Fruit fly (Drosophila melanogaster) whole organism, prepupa: ENCODE data around the gene CG12480.

Experiments used
- Blimp-1 ChIP-seq: fragments of 200-800 bp; sonication (Bioruptor generic); optimal IDR thresholded peaks from 3 replicates; lab custom pipeline; 2017; ENCODE audit warnings: missing biosample characterization, missing genetic modification characterization, mild to moderate bottlenecking, moderate library complexity, missing genetic modification reagents
- CG10631 ChIP-seq: fragments of 200-800 bp; sonication (Bioruptor generic); optimal IDR thresholded peaks from 2 replicates; lab custom pipeline; 2016; ENCODE audit warnings: missing biosample characterization, missing genetic modification characterization
- CG11294 ChIP-seq: fragments of 200-800 bp; sonication (Bioruptor generic); IDR thresholded peaks from 2 replicates; pipeline ENCODE4 v1.3.6; 2022; ENCODE audit warnings: missing biosample characterization, missing genetic modification characterization
- CG11762 ChIP-seq: fragments of 200-800 bp; sonication (Bioruptor generic); optimal IDR thresholded peaks from 3 replicates; lab custom pipeline; 2016; ENCODE audit warnings: missing biosample characterization, missing genetic modification characterization; ENCODE audit not compliant: insufficient read depth
- CG11902 ChIP-seq: fragments of 200-800 bp; sonication (Bioruptor generic); optimal IDR thresholded peaks from 3 replicates; lab custom pipeline; 2016; ENCODE audit warnings: missing biosample characterization, missing genetic modification characterization
- CG15336 ChIP-seq: fragments of 200-800 bp; sonication (Bioruptor generic); IDR thresholded peaks from 2 replicates; pipeline ENCODE4 v1.3.6; 2022; ENCODE audit warnings: missing biosample characterization, missing genetic modification characterization
- CG1621 ChIP-seq: fragments of 200-800 bp; sonication (Bioruptor generic); optimal IDR thresholded peaks from 3 replicates; lab custom pipeline; 2018; ENCODE audit warnings: missing biosample characterization, mild to moderate bottlenecking, missing genetic modification characterization
- CG3032 ChIP-seq: fragments of 200-800 bp; optimal IDR thresholded peaks from 2 replicates; lab custom pipeline; 2019; ENCODE audit warnings: missing biosample characterization, mild to moderate bottlenecking, missing genetic modification characterization, moderate library complexity
- CG32006 ChIP-seq: fragments of 200-800 bp; sonication (Bioruptor generic); optimal IDR thresholded peaks from 3 replicates; lab custom pipeline; 2017; ENCODE audit warnings: missing biosample characterization, mild to moderate bottlenecking, missing genetic modification characterization
- CG34406 ChIP-seq: fragments of 200-800 bp; sonication (Bioruptor generic); optimal IDR thresholded peaks from 3 replicates; lab custom pipeline; 2016; ENCODE audit warnings: missing biosample characterization, missing genetic modification characterization
- CG3919 ChIP-seq: fragments of 200-800 bp; sonication (Bioruptor generic); optimal IDR thresholded peaks from 3 replicates; lab custom pipeline; 2016; ENCODE audit warnings: missing biosample characterization, missing genetic modification characterization
- CG4318 ChIP-seq: fragments of 200-800 bp; sonication (Bioruptor generic); optimal IDR thresholded peaks from 3 replicates; lab custom pipeline; 2017; ENCODE audit warnings: missing biosample characterization, mild to moderate bottlenecking, missing genetic modification characterization
- CG6276 ChIP-seq: fragments of 200-800 bp; sonication (Bioruptor generic); optimal IDR thresholded peaks from 2 replicates; lab custom pipeline; 2017; ENCODE audit warnings: missing biosample characterization, mild to moderate bottlenecking, missing genetic modification characterization
- CG6792 ChIP-seq: fragments of 200-800 bp; sonication (Bioruptor generic); optimal IDR thresholded peaks from 3 replicates; lab custom pipeline; 2016; ENCODE audit warnings: missing biosample characterization, missing genetic modification characterization
- CG6808 ChIP-seq: fragments of 200-800 bp; sonication (Bioruptor generic); optimal IDR thresholded peaks from 3 replicates; lab custom pipeline; 2017; ENCODE audit warnings: missing biosample characterization, missing genetic modification characterization, mild to moderate bottlenecking, moderate library complexity, missing genetic modification reagents
- CG8119 ChIP-seq: fragments of 200-800 bp; sonication (Bioruptor generic); IDR thresholded peaks from 3 replicates; pipeline ENCODE4 v1.3.6; 2022; ENCODE audit warnings: missing biosample characterization, missing genetic modification characterization
- CG8319 ChIP-seq: fragments of 200-800 bp; sonication (Bioruptor generic); optimal IDR thresholded peaks from 3 replicates; lab custom pipeline; 2016; ENCODE audit warnings: missing biosample characterization, missing genetic modification characterization
- Eip75B ChIP-seq: fragments of 200-800 bp; sonication (Bioruptor generic); optimal IDR thresholded peaks from 3 replicates; lab custom pipeline; 2016; ENCODE audit warnings: missing biosample characterization, missing genetic modification characterization
- Eip78C ChIP-seq: fragments of 200-800 bp; sonication (Bioruptor generic); peaks from one replicate; lab custom pipeline; 2016; ENCODE audit warnings: missing biosample characterization, missing genetic modification characterization
- Eip93F ChIP-seq: fragments of 200-800 bp; sonication (Bioruptor generic); optimal IDR thresholded peaks from 2 replicates; lab custom pipeline; 2016; ENCODE audit warnings: missing biosample characterization, mild to moderate bottlenecking, missing genetic modification characterization
- Ets21C ChIP-seq: fragments of 200-800 bp; sonication (Bioruptor generic); optimal IDR thresholded peaks from 3 replicates; lab custom pipeline; 2016; ENCODE audit warnings: missing biosample characterization, missing genetic modification characterization
- Hr38 ChIP-seq: sonication (Bioruptor generic); optimal IDR thresholded peaks from 2 replicates; lab custom pipeline; 2016; ENCODE audit warnings: missing biosample characterization, missing genetic modification characterization
- Hr39 ChIP-seq: fragments of 200-800 bp; sonication (Bioruptor generic); optimal IDR thresholded peaks from 2 replicates; lab custom pipeline; 2016; ENCODE audit warnings: missing biosample characterization, missing genetic modification characterization
- Hr4 ChIP-seq: fragments of 200-800 bp; sonication (Bioruptor generic); optimal IDR thresholded peaks from 3 replicates; lab custom pipeline; 2016; ENCODE audit warnings: missing biosample characterization, missing genetic modification characterization
- Lpt ChIP-seq: fragments of 200-800 bp; sonication (Bioruptor generic); optimal IDR thresholded peaks from 3 replicates; lab custom pipeline; 2016; ENCODE audit warnings: missing biosample characterization, missing genetic modification characterization
- Met ChIP-seq: fragments of 200-800 bp; sonication (Bioruptor generic); optimal IDR thresholded peaks from 3 replicates; lab custom pipeline; 2016; ENCODE audit warnings: missing biosample characterization, missing genetic modification characterization
- OdsH ChIP-seq: fragments of 200-800 bp; sonication (Bioruptor generic); optimal IDR thresholded peaks from 3 replicates; lab custom pipeline; 2016; ENCODE audit warnings: missing biosample characterization, missing genetic modification characterization
- Sox102F ChIP-seq: fragments of 200-800 bp; sonication (Bioruptor generic); optimal IDR thresholded peaks from 2 replicates; lab custom pipeline; 2016; ENCODE audit warnings: missing biosample characterization, mild to moderate bottlenecking, missing genetic modification characterization
- Sox14 ChIP-seq: fragments of 200-800 bp; sonication (Bioruptor generic); optimal IDR thresholded peaks from 3 replicates; lab custom pipeline; 2016; ENCODE audit warnings: missing biosample characterization, missing genetic modification characterization
- Sox15 ChIP-seq: fragments of 200-800 bp; sonication (Bioruptor generic); optimal IDR thresholded peaks from 3 replicates; lab custom pipeline; 2016; ENCODE audit warnings: missing biosample characterization, missing genetic modification characterization
- achi ChIP-seq: fragments of 200-800 bp; sonication (Bioruptor generic); optimal IDR thresholded peaks from 3 replicates; lab custom pipeline; 2016; ENCODE audit warnings: missing biosample characterization, missing genetic modification characterization
- acj6 ChIP-seq: fragments of 200-800 bp; sonication (Bioruptor generic); optimal IDR thresholded peaks from 3 replicates; lab custom pipeline; 2016; ENCODE audit warnings: missing biosample characterization, missing genetic modification characterization
- cyc ChIP-seq: fragments of 200-800 bp; sonication (Bioruptor generic); optimal IDR thresholded peaks from 3 replicates; lab custom pipeline; 2016; ENCODE audit warnings: missing biosample characterization, missing genetic modification characterization
- dac ChIP-seq: fragments of 200-800 bp; sonication (Bioruptor generic); optimal IDR thresholded peaks from 2 replicates; lab custom pipeline; 2017; ENCODE audit warnings: missing biosample characterization, mild to moderate bottlenecking, missing genetic modification characterization
- dsx ChIP-seq: fragments of 200-800 bp; optimal IDR thresholded peaks from 3 replicates; lab custom pipeline; 2019; ENCODE audit warnings: missing biosample characterization, mild to moderate bottlenecking, missing genetic modification characterization, moderate library complexity; ENCODE audit not compliant: poor library complexity, severe bottlenecking
- eg ChIP-seq: fragments of 200-800 bp; sonication (Bioruptor generic); IDR thresholded peaks from 3 replicates; pipeline ENCODE4 v1.3.6; 2022; ENCODE audit warnings: missing biosample characterization, missing genetic modification characterization
- fd59A ChIP-seq: fragments of 200-800 bp; sonication (Bioruptor generic); optimal IDR thresholded peaks from 2 replicates; lab custom pipeline; 2017; ENCODE audit warnings: missing biosample characterization, mild to moderate bottlenecking, missing genetic modification characterization, missing genetic modification reagents
- fd85E ChIP-seq: fragments of 200-800 bp; sonication (Bioruptor generic); optimal IDR thresholded peaks from 3 replicates; lab custom pipeline; 2016; ENCODE audit warnings: missing biosample characterization, missing genetic modification characterization
- fkh ChIP-seq: fragments of 200-800 bp; sonication (Bioruptor generic); optimal IDR thresholded peaks from 3 replicates; lab custom pipeline; 2017; ENCODE audit warnings: missing biosample characterization, mild to moderate bottlenecking, missing genetic modification characterization, moderate library complexity
- lz ChIP-seq: fragments of 200-800 bp; sonication (Bioruptor generic); optimal IDR thresholded peaks from 3 replicates; lab custom pipeline; 2016; ENCODE audit warnings: missing biosample characterization, missing genetic modification characterization
- net ChIP-seq: fragments of 200-800 bp; sonication (Bioruptor generic); optimal IDR thresholded peaks from 3 replicates; lab custom pipeline; 2016; ENCODE audit warnings: missing biosample characterization, missing genetic modification characterization
- pdm3 ChIP-seq: fragments of 200-800 bp; sonication (Bioruptor generic); optimal IDR thresholded peaks from 3 replicates; lab custom pipeline; 2016; ENCODE audit warnings: missing biosample characterization, missing genetic modification characterization
- salr ChIP-seq, 2 experiments: fragments of 200-800 bp; sonication (Bioruptor generic); optimal IDR thresholded peaks; 3 replicates each; lab custom pipeline; 2016 to 2018; ENCODE audit warnings: missing biosample characterization in 2 of 2, missing genetic modification characterization in 2 of 2, mild to moderate bottlenecking in 1 of 2
- svp ChIP-seq: fragments of 200-800 bp; sonication (Bioruptor generic); peaks from one replicate; lab custom pipeline; 2016; ENCODE audit warnings: missing biosample characterization, missing genetic modification characterization

Gene CG12480

DNA sequence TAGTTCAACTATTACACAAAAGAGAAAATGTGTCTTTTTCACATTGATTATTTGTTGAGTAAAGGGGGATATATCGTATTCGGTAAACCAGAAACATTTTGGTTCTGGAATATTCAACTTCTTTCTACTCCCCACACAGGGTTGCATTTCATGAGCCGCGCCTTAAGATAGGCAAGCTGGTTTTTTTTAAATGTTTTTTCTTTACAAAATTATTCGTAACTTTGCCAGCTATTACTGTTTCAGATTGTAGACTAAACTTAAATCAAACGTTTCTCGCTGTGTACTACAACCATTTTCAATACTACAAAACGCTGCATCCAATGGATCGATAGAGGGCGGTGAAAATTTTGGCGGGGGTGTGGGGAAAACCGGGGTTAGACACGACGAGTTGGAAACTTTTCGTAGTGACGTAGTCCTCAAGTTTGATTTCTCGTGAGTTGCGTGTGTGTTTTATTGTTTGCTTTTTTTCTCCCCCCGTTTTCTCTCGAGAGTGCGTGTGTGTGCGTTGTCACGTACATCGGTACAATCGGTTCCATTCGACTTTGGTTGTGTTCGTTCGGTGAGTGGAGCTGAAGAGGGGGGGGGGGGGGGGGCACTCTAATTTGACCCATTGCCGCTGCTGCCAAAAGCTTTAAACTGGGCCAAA is 44.2 kb downstream of the CG12480 start:
- peak; percentile 55 for TF ChIP-seq dac (GFP tag; lab: Kevin White, UChicago)
- peak; percentile 5 for TF ChIP-seq net (GFP tag; lab: Kevin White, UChicago)
- TF ChIP-seq CG10631 (GFP tag; lab: Kevin White, UChicago), result peak; percentile 12
- peak; percentile 66 for TF ChIP-seq CG15336 (GFP tag; lab: Robert Waterston, UW)
- peak; percentile 72 for TF ChIP-seq eg (GFP tag; lab: Robert Waterston, UW)
- TF ChIP-seq Lpt, result peak; percentile 34
- TF ChIP-seq CG3919 (GFP tag; lab: Kevin White, UChicago), result peak; percentile 39
- TF ChIP-seq fkh (GFP tag; lab: Kevin White, UChicago), result peak; percentile 18
- TF ChIP-seq CG8119, result peak; percentile 54; the same call in 2 of the 3 replicates
- peak; percentile 42 for TF ChIP-seq OdsH (GFP tag; lab: Kevin White, UChicago)
- TF ChIP-seq Eip78C, result peak; percentile 77
- TF ChIP-seq CG4318 (GFP tag; lab: Kevin White, UChicago), result peak; percentile 59
- TF ChIP-seq cyc (GFP tag; lab: Kevin White, UChicago), result no peak
- peak; percentile 71 for TF ChIP-seq Hr4 (GFP tag; lab: Kevin White, UChicago)
- no peak for TF ChIP-seq Hr38 (GFP tag; lab: Kevin White, UChicago)
- TF ChIP-seq Eip75B (GFP tag; lab: Kevin White, UChicago), result peak; percentile 16
- TF ChIP-seq CG6276 (GFP tag; lab: Kevin White, UChicago), result peak; percentile 51
- TF ChIP-seq Sox102F, result no peak
- TF ChIP-seq pdm3 (GFP tag; lab: Kevin White, UChicago), result peak; percentile 30
- TF ChIP-seq achi (GFP tag; lab: Kevin White, UChicago), result peak; percentile 25
- TF ChIP-seq CG6808 (GFP tag; lab: Kevin White, UChicago), result peak; percentile 51
- TF ChIP-seq acj6 (GFP tag; lab: Kevin White, UChicago), result peak; percentile 30
- no peak for TF ChIP-seq CG34406 (GFP tag; lab: Kevin White, UChicago)
- TF ChIP-seq fd85E, result no peak
- peak; percentile 2 for TF ChIP-seq Sox14 (GFP tag; lab: Kevin White, UChicago)
- no peak for TF ChIP-seq CG3032 (tag; lab: Kevin White, UChicago)
- TF ChIP-seq CG32006 (GFP tag; lab: Kevin White, UChicago), result peak; percentile 77
- TF ChIP-seq Blimp-1 (GFP tag; lab: Kevin White, UChicago), result no peak
- TF ChIP-seq salr (GFP tag; optimal IDR thresholded peaks at IDR 0.05; lab: Kevin White, UChicago), result peak in 1 of 2 experiments; percentile 30

- TF ChIP-seq Eip78C (peak; percentile 86), CG11762 (peak; percentile 45), CG6808 (GFP tag; lab: Kevin White, UChicago) (peak; percentile 71), Ets21C (no peak), CG11294 (peak; percentile 85), CG8119 (peak; percentile 86), Met (peak; percentile 15), lz (GFP tag; lab: Kevin White, UChicago) (peak; percentile 2), dsx (GFP tag; lab: Kevin White, UChicago) (peak; percentile 72), Eip93F (GFP tag; lab: Kevin White, UChicago) (no peak), dac (GFP tag; lab: Kevin White, UChicago) (peak; percentile 69), CG3032 (tag; lab: Kevin White, UChicago) (peak; percentile 75), Sox15 (GFP tag; lab: Kevin White, UChicago) (no peak), fd85E (no peak), CG1621 (tag; lab: Kevin White, UChicago) (peak; percentile 47), salr (GFP tag; optimal IDR thresholded peaks at IDR 0.05; lab: Kevin White, UChicago) (peak; percentile 33 to 59), fd59A (GFP tag; lab: Kevin White, UChicago) (peak; percentile 67), svp (GFP tag; lab: Kevin White, UChicago) (no peak), net (GFP tag; lab: Kevin White, UChicago) (peak; percentile 16), eg (GFP tag; lab: Robert Waterston, UW) (peak; percentile 84), Hr4 (GFP tag; lab: Kevin White, UChicago) (peak; percentile 43), OdsH (GFP tag; lab: Kevin White, UChicago) (peak; percentile 71), CG6792 (GFP tag; lab: Kevin White, UChicago) (peak; percentile 13), CG11902 (GFP tag; lab: Kevin White, UChicago) (no peak), Hr39 (GFP tag; lab: Kevin White, UChicago) (no peak), CG8319 (GFP tag; lab: Kevin White, UChicago) (no peak), CG6276 (GFP tag; lab: Kevin White, UChicago) (peak; percentile 87), CG10631 (GFP tag; lab: Kevin White, UChicago) (peak; percentile 73), acj6 (GFP tag; lab: Kevin White, UChicago) (peak; percentile 69), CG3919 (GFP tag; lab: Kevin White, UChicago) (peak; percentile 61)
These were observed 45.4 kb downstream of the CG12480 start for dm6 chrX:14214505-14215449.
